Worm (Caenorhabditis elegans): ENCODE measurements around the gene W01A11.1.
A peak's percentile ranks its signal among the peaks of the same experiment; 100 is the strongest.

Gene W01A11.1

ce11 chrV:6522879-6523497 is 24.0 kb downstream of the W01A11.1 start (continued):
- TF ChIP-seq efl-3 (GFP tag; optimal IDR thresholded peaks at IDR 0.05), result no peak
- no peak for TF ChIP-seq snu-23 (GFP tag; optimal IDR thresholded peaks at IDR 0.05)
- peak; percentile 25 for TF ChIP-seq lin-14 (GFP tag; optimal IDR thresholded peaks at IDR 0.05)
- TF ChIP-seq nhr-20 (tag; optimal IDR thresholded peaks at IDR 0.05), result no peak
- no peak for TF ChIP-seq dsc-1 (tag; optimal IDR thresholded peaks at IDR 0.05)

ce11 chrV:6524757-6525156 is 25.7 kb downstream of the W01A11.1 start, which contains the start of gene acs-1:
TSS of gene acs-1 (plus strand) at chrV:6524989.
- TF ChIP-seq unc-86 (tag; optimal IDR thresholded peaks at IDR 0.05) (no peak), hlh-4 (tag; optimal IDR thresholded peaks at IDR 0.05) (no peak), hpl-2 (GFP tag; optimal IDR thresholded peaks at IDR 0.05) (no peak), ceh-8 (GFP tag; optimal IDR thresholded peaks at IDR 0.05) (no peak), ces-1 (GFP tag; optimal IDR thresholded peaks at IDR 0.05) (no peak), lin-39 (tag; optimal IDR thresholded peaks at IDR 0.05) (no peak), snpc-4 (tag; optimal IDR thresholded peaks at IDR 0.05) (no peak), nhr-11 (tag; optimal IDR thresholded peaks at IDR 0.05) (no peak), nhr-20 (tag; optimal IDR thresholded peaks at IDR 0.05) (no peak), nhr-19 (GFP tag; conservative IDR thresholded peaks at IDR 0.05) (no peak), pax-3 (tag; optimal IDR thresholded peaks at IDR 0.05) (no peak), lin-13 (GFP tag; optimal IDR thresholded peaks at IDR 0.05) (no peak), fkh-4 (tag; optimal IDR thresholded peaks at IDR 0.05; ENCODE audit: borderline replicate concordance) (no peak), efl-1 (optimal IDR thresholded peaks at IDR 0.05) (no peak), efl-1 (GFP tag; optimal IDR thresholded peaks at IDR 0.05 in 1 of 2) (peak in 1 of 2 experiments; percentile 59), isw-1 (GFP tag; IDR thresholded peaks at IDR 0.05) (no peak), vab-15 (tag; optimal IDR thresholded peaks at IDR 0.05) (no peak), nhr-90 (tag; optimal IDR thresholded peaks at IDR 0.05; ENCODE audit: poor library complexity) (no peak), pqm-1 (tag; optimal IDR thresholded peaks at IDR 0.05) (peak; percentile 84), sup-37 (GFP tag; optimal IDR thresholded peaks at IDR 0.05) (no peak), tbx-2 (tag; optimal IDR thresholded peaks at IDR 0.05) (no peak), elt-2 (tag; optimal IDR thresholded peaks at IDR 0.05) (peak; percentile 93), egl-27 (tag; optimal IDR thresholded peaks at IDR 0.05) (no peak), hlh-17 (GFP tag; optimal IDR thresholded peaks at IDR 0.05; ENCODE audit: borderline replicate concordance) (no peak), unc-30 (tag; optimal IDR thresholded peaks at IDR 0.05) (no peak), egl-13 (tag; optimal IDR thresholded peaks at IDR 0.05) (no peak), mep-1 (tag; optimal IDR thresholded peaks at IDR 0.05) (no peak)

- TF ChIP-seq nhr-71 (tag; optimal IDR thresholded peaks at IDR 0.05) (peak; percentile 21), ceh-82 (tag; optimal IDR thresholded peaks at IDR 0.05) (peak in 1 of 3 experiments; percentile 12), aha-1 (tag; optimal IDR thresholded peaks at IDR 0.05) (no peak), nhr-77 (tag; optimal IDR thresholded peaks at IDR 0.05) (peak; percentile 81), lin-14 (GFP tag; optimal IDR thresholded peaks at IDR 0.05) (peak; percentile 15), lsy-2 (tag; optimal IDR thresholded peaks at IDR 0.05) (peak in 1 of 2 experiments; percentile 9)
Measured at ce11 chrV:6533030-6533429, 34.0 kb downstream of the W01A11.1 start, which contains the start of gene hpo-26. TSS of gene hpo-26 (minus strand) at chrV:6533060.

ce11 chrV:6538323-6538722 is 39.3 kb downstream of the W01A11.1 start:
- TF ChIP-seq sptf-1 (tag; optimal IDR thresholded peaks at IDR 0.05) (no peak), dpl-1 (GFP tag; optimal IDR thresholded peaks at IDR 0.05) (no peak), lin-13 (GFP tag; optimal IDR thresholded peaks at IDR 0.05) (no peak), nhr-47 (tag; optimal IDR thresholded peaks at IDR 0.05) (no peak), ceh-63 (GFP tag; optimal IDR thresholded peaks at IDR 0.05) (no peak), ets-5 (GFP tag; IDR thresholded peaks at IDR 0.05) (no peak), nhr-77 (tag; optimal IDR thresholded peaks at IDR 0.05) (no peak), alr-1 (tag; optimal IDR thresholded peaks at IDR 0.05; ENCODE audit: borderline replicate concordance) (no peak), Y116A8C.19 (tag; optimal IDR thresholded peaks at IDR 0.05; ENCODE audit: borderline replicate concordance) (no peak), nhr-20 (tag; optimal IDR thresholded peaks at IDR 0.05) (no peak), lin-14 (GFP tag; optimal IDR thresholded peaks at IDR 0.05) (peak; percentile 71), C04F5.9 (tag; optimal IDR thresholded peaks at IDR 0.05) (no peak), snu-23 (GFP tag; optimal IDR thresholded peaks at IDR 0.05) (peak; percentile 11), ceh-90 (tag; optimal IDR thresholded peaks at IDR 0.05) (no peak), egl-13 (tag; optimal IDR thresholded peaks at IDR 0.05) (no peak), ceh-8 (GFP tag; optimal IDR thresholded peaks at IDR 0.05) (no peak), fkh-4 (tag; optimal IDR thresholded peaks at IDR 0.05; ENCODE audit: borderline replicate concordance) (no peak), tbx-2 (tag; optimal IDR thresholded peaks at IDR 0.05) (no peak), aha-1 (tag; optimal IDR thresholded peaks at IDR 0.05) (no peak), ztf-4 (tag; optimal IDR thresholded peaks at IDR 0.05) (no peak)
